ENCODE assay signal across 1 fruit fly cellular context in the genomic region with DNA sequence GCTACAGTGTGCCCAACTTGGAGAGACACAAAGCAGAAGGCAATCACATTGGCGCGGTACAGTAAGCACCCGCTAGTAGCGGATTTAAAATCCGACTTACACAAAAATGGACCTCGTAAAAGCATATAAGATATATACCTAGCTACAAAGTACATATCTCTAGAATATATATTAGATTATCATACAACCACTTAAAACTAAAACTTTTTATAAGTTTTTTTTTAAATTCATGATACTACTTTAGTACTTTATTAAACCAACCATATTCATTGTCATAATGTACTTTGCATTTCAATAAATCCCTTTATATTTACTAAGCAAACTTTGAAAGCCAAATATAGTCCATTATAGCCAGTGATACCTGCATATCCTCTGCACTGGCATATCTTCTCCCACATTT.
TF ChIP-seq lines count a peak whose summit lies in the region.

No protein-coding gene starts in this region.

TF ChIP-seq in whole organism, embryonic, 481 proteins besides CTCF, POLR2A, EP300 and RAD21 (continued from another document and continues in another):
- no peak for TF ChIP-seq CrebB (tag; optimal IDR thresholded peaks at IDR 0.05; lab: Kevin White, UChicago)
- TF ChIP-seq CG7963 (GFP tag; IDR thresholded peaks at IDR 0.05; lab: Robert Waterston, UW; ENCODE audit: partially characterized antibody) = no peak
- no peak for TF ChIP-seq fru (optimal IDR thresholded peaks at IDR 0.05; lab: Kevin White, UChicago)
- TF ChIP-seq slbo (GFP tag; IDR thresholded peaks at IDR 0.05; lab: Robert Waterston, UW) = peak; percentile 57
- TF ChIP-seq Sry-β (GFP tag; optimal IDR thresholded peaks at IDR 0.05; lab: Kevin White, UChicago) = no peak
- TF ChIP-seq GATAe (GFP tag; conservative IDR thresholded peaks at IDR 0.05; lab: Robert Waterston, UW) = no peak
- TF ChIP-seq Bgb (GFP tag; IDR thresholded peaks at IDR 0.05; lab: Robert Waterston, UW; ENCODE audit: partially characterized antibody) = no peak
- TF ChIP-seq Stat92E (GFP tag; optimal IDR thresholded peaks at IDR 0.05; lab: Kevin White, UChicago) = no peak
- no peak for TF ChIP-seq hth (optimal IDR thresholded peaks at IDR 0.05; lab: Kevin White, UChicago)
- peak; percentile 23 for TF ChIP-seq Fer1 (GFP tag; optimal IDR thresholded peaks at IDR 0.05; lab: Kevin White, UChicago)
- peak; percentile 68 for TF ChIP-seq Ssrp (tag; optimal IDR thresholded peaks at IDR 0.05; lab: Kevin White, UChicago)
- TF ChIP-seq zfh1 (GFP tag; IDR thresholded peaks at IDR 0.05; lab: Robert Waterston, UW) = no peak
- no peak for TF ChIP-seq CG8478 (optimal IDR thresholded peaks at IDR 0.05; lab: Kevin White, UChicago)
- TF ChIP-seq CG2199 (GFP tag; IDR thresholded peaks at IDR 0.05; lab: Robert Waterston, UW) = no peak
- no peak for TF ChIP-seq Hey (tag; optimal IDR thresholded peaks at IDR 0.05; lab: Kevin White, UChicago)
- TF ChIP-seq sd (tag; optimal IDR thresholded peaks at IDR 0.05; lab: Kevin White, UChicago) = no peak
- TF ChIP-seq Rx (GFP tag; IDR thresholded peaks at IDR 0.05; lab: Robert Waterston, UW) = no peak
- peak; percentile 54 for TF ChIP-seq CG18599 (GFP tag; optimal IDR thresholded peaks at IDR 0.05; lab: Kevin White, UChicago)
- no peak for TF ChIP-seq CG43689 (GFP tag; IDR thresholded peaks at IDR 0.05; lab: Robert Waterston, UW)
- no peak for TF ChIP-seq fd102C (GFP tag; optimal IDR thresholded peaks at IDR 0.05; lab: Kevin White, UChicago)
- peak; percentile 61 for TF ChIP-seq Ptx1 (GFP tag; IDR thresholded peaks at IDR 0.05; lab: Robert Waterston, UW)
- no peak for TF ChIP-seq pnt (GFP tag; optimal IDR thresholded peaks at IDR 0.05; lab: Kevin White, UChicago)
- TF ChIP-seq CG14710 (tag; optimal IDR thresholded peaks at IDR 0.05; lab: Kevin White, UChicago) = peak; percentile 50
- TF ChIP-seq CG12391 (tag; optimal IDR thresholded peaks at IDR 0.05; lab: Kevin White, UChicago) = peak; percentile 58
- no peak for TF ChIP-seq NC2β (GFP tag; optimal IDR thresholded peaks at IDR 0.05; lab: Kevin White, UChicago)
- no peak; the same call in 1 of the 2 replicates for TF ChIP-seq Atf6 (GFP tag; IDR thresholded peaks at IDR 0.05; lab: Robert Waterston, UW)
- TF ChIP-seq CG4404 (GFP tag; IDR thresholded peaks at IDR 0.05; lab: Robert Waterston, UW) = peak; percentile 34; the same call in 1 of the 2 replicates
- no peak for TF ChIP-seq CG9797 (GFP tag; optimal IDR thresholded peaks at IDR 0.05; lab: Kevin White, UChicago)
- no peak for TF ChIP-seq yki (optimal IDR thresholded peaks at IDR 0.05; lab: Kevin White, UChicago)
- TF ChIP-seq CG10431 (GFP tag; optimal IDR thresholded peaks at IDR 0.05; lab: Kevin White, UChicago) = no peak
- no peak for TF ChIP-seq hb (GFP tag; IDR thresholded peaks at IDR 0.05; lab: Robert Waterston, UW; ENCODE audit: partially characterized antibody)
- TF ChIP-seq gfzf (GFP tag; optimal IDR thresholded peaks at IDR 0.05; lab: Kevin White, UChicago) = no peak
- TF ChIP-seq CG6272 (GFP tag; IDR thresholded peaks at IDR 0.05; lab: Robert Waterston, UW) = no peak
- TF ChIP-seq CG6813 (GFP tag; optimal IDR thresholded peaks at IDR 0.05; lab: Kevin White, UChicago) = no peak
- TF ChIP-seq CG5953 (GFP tag; IDR thresholded peaks at IDR 0.05; lab: Robert Waterston, UW) = no peak
- TF ChIP-seq tup (GFP tag; optimal IDR thresholded peaks at IDR 0.05; lab: Kevin White, UChicago) = no peak
- no peak for TF ChIP-seq Jarid2 (GFP tag; optimal IDR thresholded peaks at IDR 0.05; lab: Kevin White, UChicago)
- no peak for TF ChIP-seq chn (GFP tag; optimal IDR thresholded peaks at IDR 0.05; lab: Kevin White, UChicago)
- TF ChIP-seq CG8290 (GFP tag; optimal IDR thresholded peaks at IDR 0.05; lab: Kevin White, UChicago) = no peak
- TF ChIP-seq CG8290 (tag; optimal IDR thresholded peaks at IDR 0.05; lab: Kevin White, UChicago) = no peak
- no peak for TF ChIP-seq eyg (GFP tag; optimal IDR thresholded peaks at IDR 0.05; lab: Kevin White, UChicago)
- peak; percentile 19 for TF ChIP-seq run (tag; optimal IDR thresholded peaks at IDR 0.05; lab: Kevin White, UChicago)
- TF ChIP-seq CG32772 (GFP tag; IDR thresholded peaks at IDR 0.05; lab: Robert Waterston, UW) = peak; percentile 38; the same call in 1 of the 2 replicates
- no peak for TF ChIP-seq bigmax (GFP tag; optimal IDR thresholded peaks at IDR 0.05; lab: Kevin White, UChicago)
- TF ChIP-seq MTF-1 (GFP tag; optimal IDR thresholded peaks at IDR 0.05; lab: Kevin White, UChicago; ENCODE audit: borderline replicate concordance) = no peak
- TF ChIP-seq row (GFP tag; IDR thresholded peaks at IDR 0.05; lab: Robert Waterston, UW) = peak; percentile 74
- no peak for TF ChIP-seq chm (GFP tag; IDR thresholded peaks at IDR 0.05; lab: Robert Waterston, UW)
- peak; percentile 12 for TF ChIP-seq CG6683 (GFP tag; optimal IDR thresholded peaks at IDR 0.05; lab: Kevin White, UChicago)
- peak; percentile 48 for TF ChIP-seq CG4820 (GFP tag; optimal IDR thresholded peaks at IDR 0.05; lab: Kevin White, UChicago)
- TF ChIP-seq CG12942 (GFP tag; optimal IDR thresholded peaks at IDR 0.05; lab: Kevin White, UChicago) = no peak
- no peak for TF ChIP-seq Poxn (GFP tag; IDR thresholded peaks at IDR 0.05; lab: Robert Waterston, UW)
- TF ChIP-seq CG10366 (GFP tag; IDR thresholded peaks at IDR 0.05; lab: Robert Waterston, UW) = peak; percentile 26; the same call in 1 of the 2 replicates
- peak; percentile 75 for TF ChIP-seq gem (tag; optimal IDR thresholded peaks at IDR 0.05; lab: Kevin White, UChicago)
- no peak for TF ChIP-seq MBD-R2 (GFP tag; IDR thresholded peaks at IDR 0.05; lab: Robert Waterston, UW)
- TF ChIP-seq ac (GFP tag; optimal IDR thresholded peaks at IDR 0.05; lab: Kevin White, UChicago) = no peak
- no peak for TF ChIP-seq Elba2 (GFP tag; optimal IDR thresholded peaks at IDR 0.05; lab: Kevin White, UChicago)
- TF ChIP-seq Sry-δ (GFP tag; optimal IDR thresholded peaks at IDR 0.05; lab: Kevin White, UChicago) = no peak
- TF ChIP-seq ham (GFP tag; IDR thresholded peaks at IDR 0.05; lab: Robert Waterston, UW) = no peak
- no peak for TF ChIP-seq Atf-2 (GFP tag; optimal IDR thresholded peaks at IDR 0.05; lab: Kevin White, UChicago)
- TF ChIP-seq CG8924 (tag; optimal IDR thresholded peaks at IDR 0.05; lab: Kevin White, UChicago) = peak; percentile 60
- no peak for TF ChIP-seq CG16813 (GFP tag; IDR thresholded peaks at IDR 0.05; lab: Robert Waterston, UW; ENCODE audit: partially characterized antibody)
- TF ChIP-seq gsb (GFP tag; IDR thresholded peaks at IDR 0.05; lab: Robert Waterston, UW) = peak; percentile 28; the same call in 1 of the 2 replicates
- no peak for TF ChIP-seq Nf-YA (GFP tag; IDR thresholded peaks at IDR 0.05; lab: Robert Waterston, UW)
- TF ChIP-seq Xbp1 (GFP tag; optimal IDR thresholded peaks at IDR 0.05; lab: Kevin White, UChicago) = peak; percentile 39
- TF ChIP-seq gt (GFP tag; IDR thresholded peaks at IDR 0.05; lab: Robert Waterston, UW) = no peak
- TF ChIP-seq Dek (tag; optimal IDR thresholded peaks at IDR 0.05; lab: Kevin White, UChicago) = peak; percentile 2
- TF ChIP-seq Spps (tag; optimal IDR thresholded peaks at IDR 0.05; lab: Kevin White, UChicago) = no peak
- no peak for TF ChIP-seq knrl (GFP tag; IDR thresholded peaks at IDR 0.05; lab: Robert Waterston, UW; ENCODE audit: partially characterized antibody)
- TF ChIP-seq ken (GFP tag; IDR thresholded peaks at IDR 0.05; lab: Robert Waterston, UW) = no peak
- peak; percentile 64 for TF ChIP-seq CG10979 (tag; optimal IDR thresholded peaks at IDR 0.05; lab: Kevin White, UChicago)
- TF ChIP-seq Gsc (GFP tag; IDR thresholded peaks at IDR 0.05; lab: Robert Waterston, UW) = no peak
- no peak for TF ChIP-seq MESR4 (GFP tag; optimal IDR thresholded peaks at IDR 0.05; lab: Kevin White, UChicago)
- TF ChIP-seq CG14860 (GFP tag; IDR thresholded peaks at IDR 0.05; lab: Robert Waterston, UW; ENCODE audit: partially characterized antibody) = no peak
- TF ChIP-seq Max (GFP tag; optimal IDR thresholded peaks at IDR 0.05; lab: Kevin White, UChicago) = no peak
- no peak for TF ChIP-seq klu (GFP tag; IDR thresholded peaks at IDR 0.05; lab: Robert Waterston, UW)
- no peak for TF ChIP-seq CG12071 (GFP tag; optimal IDR thresholded peaks at IDR 0.05; lab: Kevin White, UChicago)
- TF ChIP-seq ato (GFP tag; IDR thresholded peaks at IDR 0.05; lab: Robert Waterston, UW; ENCODE audit: partially characterized antibody) = no peak
- 0 out of 3 replicates have a peak, but pooled peaks have one; percentile 14 for TF ChIP-seq ci (GFP tag; IDR thresholded peaks at IDR 0.05; lab: Robert Waterston, UW)
- TF ChIP-seq CG6654 (GFP tag; optimal IDR thresholded peaks at IDR 0.05; lab: Kevin White, UChicago) = peak; percentile 18
- no peak for TF ChIP-seq fu2 (GFP tag; optimal IDR thresholded peaks at IDR 0.05; lab: Kevin White, UChicago)
- no peak for TF ChIP-seq slp2 (GFP tag; optimal IDR thresholded peaks at IDR 0.05; lab: Kevin White, UChicago)
- peak; percentile 41; the same call in 1 of the 3 replicates for TF ChIP-seq Mrtf (GFP tag; IDR thresholded peaks at IDR 0.05; lab: Robert Waterston, UW)
- peak; percentile 69 for TF ChIP-seq CG18262 (tag; optimal IDR thresholded peaks at IDR 0.05; lab: Kevin White, UChicago)
- no peak for TF ChIP-seq jigr1 (GFP tag; IDR thresholded peaks at IDR 0.05; lab: Robert Waterston, UW)
- TF ChIP-seq sr (GFP tag; IDR thresholded peaks at IDR 0.05; lab: Robert Waterston, UW) = no peak
- no peak; the same call in 1 of the 2 replicates for TF ChIP-seq E2f2 (GFP tag; IDR thresholded peaks at IDR 0.05; lab: Robert Waterston, UW)
- no peak for TF ChIP-seq CG42726 (GFP tag; IDR thresholded peaks at IDR 0.05; lab: Robert Waterston, UW; ENCODE audit: partially characterized antibody)
- peak; percentile 33 for TF ChIP-seq Six4 (GFP tag; optimal IDR thresholded peaks at IDR 0.05; lab: Kevin White, UChicago)
- TF ChIP-seq seq (GFP tag; IDR thresholded peaks at IDR 0.05; lab: Robert Waterston, UW) = no peak
- no peak for TF ChIP-seq CG9876 (GFP tag; optimal IDR thresholded peaks at IDR 0.05; lab: Kevin White, UChicago)
- no peak for TF ChIP-seq NC2α (GFP tag; optimal IDR thresholded peaks at IDR 0.05; lab: Kevin White, UChicago)
- TF ChIP-seq Dp (GFP tag; optimal IDR thresholded peaks at IDR 0.05; lab: Kevin White, UChicago) = no peak
- TF ChIP-seq Pdp1 (GFP tag; optimal IDR thresholded peaks at IDR 0.05; lab: Kevin White, UChicago) = no peak
- peak; percentile 40 for TF ChIP-seq CG10147 (GFP tag; optimal IDR thresholded peaks at IDR 0.05; lab: Kevin White, UChicago)
- TF ChIP-seq CG32532 (GFP tag; IDR thresholded peaks at IDR 0.05; lab: Robert Waterston, UW) = peak; percentile 52
- peak; percentile 3 for TF ChIP-seq Nf-YB (GFP tag; optimal IDR thresholded peaks at IDR 0.05; lab: Kevin White, UChicago)
- peak; percentile 73 for TF ChIP-seq CoRest (tag; optimal IDR thresholded peaks at IDR 0.05; lab: Kevin White, UChicago)
- TF ChIP-seq CG11085 (GFP tag; IDR thresholded peaks at IDR 0.05; lab: Robert Waterston, UW) = 0 out of 2 replicates have a peak, but pooled peaks have one; percentile 20
- no peak for TF ChIP-seq zen (tag; optimal IDR thresholded peaks at IDR 0.05; lab: Kevin White, UChicago)
- peak in 1 of 2 experiments; percentile 4 for TF ChIP-seq Trl (optimal IDR thresholded peaks at IDR 0.05; lab: Kevin White, UChicago)
- no peak for TF ChIP-seq Trl (GFP tag; optimal IDR thresholded peaks at IDR 0.05; lab: Kevin White, UChicago)
- no peak for TF ChIP-seq nerfin-2 (GFP tag; IDR thresholded peaks at IDR 0.05; lab: Robert Waterston, UW; ENCODE audit: partially characterized antibody)
- no peak for TF ChIP-seq CG12104 (GFP tag; optimal IDR thresholded peaks at IDR 0.05; lab: Kevin White, UChicago)
- no peak for TF ChIP-seq peb (GFP tag; IDR thresholded peaks at IDR 0.05; lab: Robert Waterston, UW)
- TF ChIP-seq lab (GFP tag; optimal IDR thresholded peaks at IDR 0.05; lab: Kevin White, UChicago) = peak; percentile 47
- TF ChIP-seq CG13296 (GFP tag; optimal IDR thresholded peaks at IDR 0.05; lab: Kevin White, UChicago) = peak; percentile 43
- no peak for TF ChIP-seq caup (GFP tag; optimal IDR thresholded peaks at IDR 0.05; lab: Kevin White, UChicago; ENCODE audit: severe bottlenecking)
- TF ChIP-seq unc-4 (GFP tag; IDR thresholded peaks at IDR 0.05; lab: Robert Waterston, UW; ENCODE audit: partially characterized antibody) = no peak
- no peak for TF ChIP-seq CG15514 (GFP tag; optimal IDR thresholded peaks at IDR 0.05; lab: Kevin White, UChicago)
- no peak for TF ChIP-seq repo (GFP tag; optimal IDR thresholded peaks at IDR 0.05; lab: Kevin White, UChicago)
- TF ChIP-seq nerfin-1 (tag; optimal IDR thresholded peaks at IDR 0.05; lab: Kevin White, UChicago) = peak; percentile 10
- peak; percentile 27 for TF ChIP-seq Usf (GFP tag; optimal IDR thresholded peaks at IDR 0.05; lab: Kevin White, UChicago)
- peak; percentile 18 for TF ChIP-seq trem (tag; optimal IDR thresholded peaks at IDR 0.05; lab: Kevin White, UChicago)
- peak; percentile 28; the same call in 1 of the 2 replicates for TF ChIP-seq al (GFP tag; IDR thresholded peaks at IDR 0.05; lab: Robert Waterston, UW)
- TF ChIP-seq kah (GFP tag; optimal IDR thresholded peaks at IDR 0.05; lab: Kevin White, UChicago) = no peak
- no peak for TF ChIP-seq Dref (GFP tag; IDR thresholded peaks at IDR 0.05; lab: Robert Waterston, UW)
- no peak for TF ChIP-seq cad (GFP tag; optimal IDR thresholded peaks at IDR 0.05; lab: Kevin White, UChicago)
- TF ChIP-seq sc (optimal IDR thresholded peaks at IDR 0.05; lab: Kevin White, UChicago) = no peak
- TF ChIP-seq sc (GFP tag; optimal IDR thresholded peaks at IDR 0.05; lab: Kevin White, UChicago) = no peak
- TF ChIP-seq bsh (GFP tag; optimal IDR thresholded peaks at IDR 0.05; lab: Kevin White, UChicago) = peak; percentile 46 to 57
- TF ChIP-seq ttk (GFP tag; IDR thresholded peaks at IDR 0.05; lab: Robert Waterston, UW) = no peak
- TF ChIP-seq CG4854 (GFP tag; optimal IDR thresholded peaks at IDR 0.05; lab: Kevin White, UChicago) = no peak
- TF ChIP-seq CG2202 (tag; optimal IDR thresholded peaks at IDR 0.05; lab: Kevin White, UChicago) = no peak
- no peak for TF ChIP-seq Awh (GFP tag; IDR thresholded peaks at IDR 0.05; lab: Robert Waterston, UW)
- no peak for TF ChIP-seq Hr78 (GFP tag; optimal IDR thresholded peaks at IDR 0.05; lab: Kevin White, UChicago)
- TF ChIP-seq ewg (GFP tag; optimal IDR thresholded peaks at IDR 0.05; lab: Kevin White, UChicago) = peak; percentile 14
- TF ChIP-seq CG13287 (GFP tag; IDR thresholded peaks at IDR 0.05; lab: Robert Waterston, UW; ENCODE audit: partially characterized antibody) = no peak
- TF ChIP-seq Mad (GFP tag; optimal IDR thresholded peaks at IDR 0.05; lab: Kevin White, UChicago) = no peak
- no peak for TF ChIP-seq sim (GFP tag; IDR thresholded peaks at IDR 0.05; lab: Robert Waterston, UW)
- TF ChIP-seq gcm (GFP tag; optimal IDR thresholded peaks at IDR 0.05; lab: Kevin White, UChicago) = peak; percentile 17
